Worm (Caenorhabditis elegans): ENCODE measurements around the gene ech-8.

The ech-8 gene

DNA sequence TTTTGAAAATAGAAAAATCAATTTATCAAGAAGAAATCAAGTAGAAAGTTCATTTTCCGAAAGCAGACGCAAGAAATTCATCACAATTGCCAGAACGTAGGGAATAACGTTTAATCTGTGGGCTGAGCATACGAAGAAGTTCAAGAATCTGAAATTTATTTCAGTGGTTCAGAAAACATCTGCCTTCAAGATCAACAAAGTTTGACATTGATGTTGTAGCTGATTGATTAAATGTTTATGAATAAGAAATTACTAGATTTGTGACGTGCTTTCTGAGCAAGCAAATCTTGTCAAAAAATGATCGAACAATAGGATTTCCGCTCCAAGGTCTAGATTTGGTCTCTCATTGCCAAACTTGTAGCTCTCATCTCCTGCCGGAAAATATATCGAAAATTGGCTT lies 32.8 kb downstream of the ech-8 start, which contains the start of gene K04D7.6:
Gene K04D7.6 (minus strand): TSS at position 101 of the 400 bp plus-strand sequence.
- TF ChIP-seq hpl-2 (GFP tag; optimal IDR thresholded peaks at IDR 0.05), result no peak
- TF ChIP-seq mdl-1 (tag; optimal IDR thresholded peaks at IDR 0.05), result no peak
- TF ChIP-seq elt-2 (tag; optimal IDR thresholded peaks at IDR 0.05), result no peak
- no peak for TF ChIP-seq aha-1 (tag; optimal IDR thresholded peaks at IDR 0.05)
- no peak for TF ChIP-seq blmp-1 (tag; optimal IDR thresholded peaks at IDR 0.05)
- no peak for TF ChIP-seq lin-14 (GFP tag; optimal IDR thresholded peaks at IDR 0.05)
- TF ChIP-seq ceh-88 (GFP tag; IDR thresholded peaks at IDR 0.05), result no peak
- no peak for TF ChIP-seq ztf-4 (tag; optimal IDR thresholded peaks at IDR 0.05)
- TF ChIP-seq nhr-76 (tag; optimal IDR thresholded peaks at IDR 0.05), result no peak
- no peak for TF ChIP-seq aly-2 (tag; optimal IDR thresholded peaks at IDR 0.05)
- no peak for TF ChIP-seq sox-4 (tag; optimal IDR thresholded peaks at IDR 0.05)
- no peak for TF ChIP-seq egl-13 (tag; optimal IDR thresholded peaks at IDR 0.05)
- no peak for TF ChIP-seq ama-1 (optimal IDR thresholded peaks at IDR 0.05)
- no peak for TF ChIP-seq nhr-47 (tag; optimal IDR thresholded peaks at IDR 0.05)
- TF ChIP-seq nhr-90 (tag; optimal IDR thresholded peaks at IDR 0.05; ENCODE audit: poor library complexity), result no peak
- no peak for TF ChIP-seq hlh-17 (GFP tag; optimal IDR thresholded peaks at IDR 0.05; ENCODE audit: borderline replicate concordance)
- no peak for TF ChIP-seq nhr-28 (tag; optimal IDR thresholded peaks at IDR 0.05)
- TF ChIP-seq efl-1 (optimal IDR thresholded peaks at IDR 0.05), result no peak
- no peak for TF ChIP-seq efl-1 (GFP tag; optimal IDR thresholded peaks at IDR 0.05 in 1 of 2)
- no peak for TF ChIP-seq mep-1 (tag; optimal IDR thresholded peaks at IDR 0.05)

DNA sequence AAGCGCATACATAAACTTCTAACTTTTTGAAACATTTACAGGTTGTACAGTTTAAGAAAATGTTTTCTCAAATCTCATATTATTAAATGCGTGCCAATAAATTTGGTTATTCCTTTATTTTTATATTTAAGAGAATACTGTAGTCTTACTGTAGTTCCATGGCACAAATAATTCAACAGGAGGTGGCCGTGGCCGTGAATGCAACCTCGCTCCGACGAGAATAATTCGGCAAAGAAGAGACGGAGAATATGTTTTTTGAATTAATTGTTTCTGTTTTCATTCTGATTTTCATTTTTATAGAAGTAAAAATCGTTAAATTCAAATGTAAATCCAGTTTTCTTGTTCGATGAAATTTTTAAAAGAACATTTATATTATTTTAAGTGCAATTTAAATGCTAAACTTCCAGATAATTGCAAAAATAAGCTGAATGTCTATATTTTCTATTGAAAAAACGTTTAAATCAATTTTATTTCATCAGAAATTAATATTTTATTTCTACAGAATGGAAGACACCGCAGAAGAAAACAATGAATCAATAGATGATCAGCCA lies 41.6 kb downstream of the ech-8 start, which contains the start of gene gon-4:
Gene gon-4 (plus strand): TSS at position 501 of the 551 bp plus-strand sequence.
- TF ChIP-seq efl-1 (optimal IDR thresholded peaks at IDR 0.05), result peak; percentile 29 to 40
- TF ChIP-seq efl-1 (GFP tag; optimal IDR thresholded peaks at IDR 0.05 in 1 of 2), result peak; percentile 57 to 91
- TF ChIP-seq lin-35 (GFP tag; optimal IDR thresholded peaks at IDR 0.05), result peak in 1 of 2 experiments; percentile 6
- TF ChIP-seq ceh-8 (GFP tag; optimal IDR thresholded peaks at IDR 0.05), result no peak
- peak; percentile 6 for TF ChIP-seq rnt-1 (tag; optimal IDR thresholded peaks at IDR 0.05)
- no peak for TF ChIP-seq mdl-1 (tag; optimal IDR thresholded peaks at IDR 0.05)
- peak; percentile 9 for TF ChIP-seq C16A3.4 (tag; optimal IDR thresholded peaks at IDR 0.05)
- TF ChIP-seq mep-1 (tag; optimal IDR thresholded peaks at IDR 0.05), result peak; percentile 30
- TF ChIP-seq lin-15B (tag; optimal IDR thresholded peaks at IDR 0.05), result peak; percentile 29
- TF ChIP-seq aly-2 (tag; optimal IDR thresholded peaks at IDR 0.05), result no peak
- no peak for TF ChIP-seq tlp-1 (tag; optimal IDR thresholded peaks at IDR 0.05)
- TF ChIP-seq C34B4.2 (tag; optimal IDR thresholded peaks at IDR 0.05), result no peak
- TF ChIP-seq dpl-1 (GFP tag; optimal IDR thresholded peaks at IDR 0.05), result peak in 2 of 3 experiments; percentile 37 to 65

DNA sequence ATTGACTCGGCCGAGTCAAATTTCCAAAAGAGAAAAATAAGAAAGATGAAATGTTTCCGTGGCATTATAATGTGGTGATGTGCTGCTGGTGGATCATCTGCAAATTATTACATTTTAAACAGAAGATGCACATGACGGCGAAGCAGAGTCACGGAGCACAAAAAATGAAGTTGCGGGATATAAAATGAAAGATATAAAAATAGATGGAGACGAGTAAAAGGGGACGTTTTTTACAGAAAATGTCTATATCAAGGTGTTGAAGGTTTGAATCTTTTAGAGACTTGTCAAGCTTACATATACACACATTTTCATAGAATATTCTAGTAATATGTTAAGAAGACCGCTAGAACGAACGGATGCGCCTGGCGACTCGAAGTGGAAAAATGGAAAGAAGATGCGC lies 44.6 kb downstream of the ech-8 start, which contains the start of gene ptrg-1:
Gene ptrg-1 (minus strand): TSS at position 101 of the 400 bp plus-strand sequence.
- no peak for TF ChIP-seq hpl-2 (GFP tag; optimal IDR thresholded peaks at IDR 0.05)
- no peak for TF ChIP-seq unc-130 (tag; optimal IDR thresholded peaks at IDR 0.05)
- TF ChIP-seq fos-1 (tag; optimal IDR thresholded peaks at IDR 0.05), result no peak
- TF ChIP-seq nhr-90 (tag; optimal IDR thresholded peaks at IDR 0.05; ENCODE audit: poor library complexity), result no peak
- TF ChIP-seq dpl-1 (GFP tag; optimal IDR thresholded peaks at IDR 0.05), result no peak
- TF ChIP-seq lin-13 (GFP tag; optimal IDR thresholded peaks at IDR 0.05), result no peak
- TF ChIP-seq fkh-4 (tag; optimal IDR thresholded peaks at IDR 0.05; ENCODE audit: borderline replicate concordance), result no peak
- no peak for TF ChIP-seq elt-2 (tag; optimal IDR thresholded peaks at IDR 0.05)
- TF ChIP-seq vab-15 (tag; optimal IDR thresholded peaks at IDR 0.05), result no peak
- TF ChIP-seq efl-1 (optimal IDR thresholded peaks at IDR 0.05), result no peak
- TF ChIP-seq efl-1 (GFP tag; optimal IDR thresholded peaks at IDR 0.05 in 1 of 2), result no peak
- no peak for TF ChIP-seq xbp-1 (tag; optimal IDR thresholded peaks at IDR 0.05)
- no peak for TF ChIP-seq sup-37 (GFP tag; optimal IDR thresholded peaks at IDR 0.05)

DNA sequence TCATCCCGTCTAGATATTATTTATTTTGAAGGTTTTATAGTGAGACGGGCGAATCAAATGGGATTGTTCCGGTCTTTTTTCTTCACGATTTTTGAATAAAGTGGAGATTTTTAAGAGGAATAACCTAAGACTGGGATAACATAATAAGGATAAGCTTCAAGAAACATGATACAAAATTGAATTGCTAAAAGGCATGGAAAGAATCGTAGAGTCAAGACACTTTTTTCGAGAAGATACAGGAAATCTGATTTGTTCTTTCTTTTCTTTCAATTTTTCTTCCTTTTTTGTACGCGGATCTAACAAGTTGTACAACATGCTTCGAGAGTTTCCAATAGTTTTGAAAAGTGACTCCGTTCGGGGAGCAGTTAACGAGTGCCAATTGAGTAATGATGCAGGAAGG lies 47.5 kb downstream of the ech-8 start:
- no peak for TF ChIP-seq ama-1 (optimal IDR thresholded peaks at IDR 0.05)
- TF ChIP-seq fkh-10 (GFP tag; optimal IDR thresholded peaks at IDR 0.05), result peak; percentile 79
- peak; percentile 20 for TF ChIP-seq lin-14 (GFP tag; optimal IDR thresholded peaks at IDR 0.05)
- TF ChIP-seq jun-1 (tag; optimal IDR thresholded peaks at IDR 0.05), result no peak
- no peak for TF ChIP-seq C34B4.2 (tag; optimal IDR thresholded peaks at IDR 0.05)

Data from whole organism, L1 larva.